Fruit fly (Drosophila melanogaster): ENCODE measurements around the gene Pburs.

The Pburs gene

dm6 chr2L:14376484-14377254 lies 40.5 kb downstream of the Pburs start (continued):
- TF ChIP-seq CG9932 (GFP tag; IDR thresholded peaks at IDR 0.05) (no peak), fu2 (GFP tag; optimal IDR thresholded peaks at IDR 0.05) (no peak), toy (GFP tag; IDR thresholded peaks at IDR 0.05) (no peak), CG12219 (GFP tag; optimal IDR thresholded peaks at IDR 0.05) (no peak), CG9727 (GFP tag; optimal IDR thresholded peaks at IDR 0.05) (peak; percentile 51), CG2712 (tag; optimal IDR thresholded peaks at IDR 0.05) (peak; percentile 55), NC2β (GFP tag; optimal IDR thresholded peaks at IDR 0.05) (no peak), cad (GFP tag; optimal IDR thresholded peaks at IDR 0.05) (no peak), D (optimal IDR thresholded peaks at IDR 0.05) (no peak), D (GFP tag; optimal IDR thresholded peaks at IDR 0.05) (peak; percentile 15), knrl (GFP tag; IDR thresholded peaks at IDR 0.05; ENCODE audit: partially characterized antibody) (no peak), CG7556 (GFP tag; optimal IDR thresholded peaks at IDR 0.05) (peak; percentile 45), CG14441 (GFP tag; IDR thresholded peaks at IDR 0.05) (0 out of 2 replicates have a peak, but pooled peaks have one; percentile 26), tin (GFP tag; optimal IDR thresholded peaks at IDR 0.05) (peak; percentile 16), ci (GFP tag; IDR thresholded peaks at IDR 0.05) (no peak), CG12071 (GFP tag; optimal IDR thresholded peaks at IDR 0.05) (no peak), maf-S (GFP tag; optimal IDR thresholded peaks at IDR 0.05) (no peak), fd64A (GFP tag; optimal IDR thresholded peaks at IDR 0.05) (peak; percentile 1), jigr1 (GFP tag; IDR thresholded peaks at IDR 0.05) (0 out of 3 replicates have a peak, but pooled peaks have one; percentile 21), ham (GFP tag; IDR thresholded peaks at IDR 0.05) (no peak), D19A (tag; optimal IDR thresholded peaks at IDR 0.05) (peak; percentile 14), Poxn (GFP tag; IDR thresholded peaks at IDR 0.05) (0 out of 2 replicates have a peak, but pooled peaks have one; percentile 25), trem (tag; optimal IDR thresholded peaks at IDR 0.05) (no peak), ac (GFP tag; optimal IDR thresholded peaks at IDR 0.05) (no peak), CG3281 (GFP tag; optimal IDR thresholded peaks at IDR 0.05) (peak; percentile 40), CG17829 (tag; optimal IDR thresholded peaks at IDR 0.05) (peak; percentile 33), CG1529 (GFP tag; optimal IDR thresholded peaks at IDR 0.05) (no peak), gem (tag; optimal IDR thresholded peaks at IDR 0.05) (peak; percentile 35), CG14014 (GFP tag; IDR thresholded peaks at IDR 0.05) (0 out of 2 replicates have a peak, but pooled peaks have one; percentile 20), Ssrp (tag; optimal IDR thresholded peaks at IDR 0.05) (peak; percentile 42), HLH3B (GFP tag; IDR thresholded peaks at IDR 0.05) (peak; percentile 32; the same call in 1 of the 2 replicates), Dp (GFP tag; optimal IDR thresholded peaks at IDR 0.05) (no peak), en (GFP tag; optimal IDR thresholded peaks at IDR 0.05) (no peak), bigmax (GFP tag; optimal IDR thresholded peaks at IDR 0.05) (no peak), CG12769 (tag; optimal IDR thresholded peaks at IDR 0.05) (no peak), lab (GFP tag; optimal IDR thresholded peaks at IDR 0.05) (peak; percentile 6), Lim3 (GFP tag; IDR thresholded peaks at IDR 0.05) (no peak), CG1647 (GFP tag; optimal IDR thresholded peaks at IDR 0.05) (no peak), CG17612 (GFP tag; IDR thresholded peaks at IDR 0.05) (no peak), zfh1 (GFP tag; IDR thresholded peaks at IDR 0.05) (peak; percentile 50; the same call in 1 of the 3 replicates), HLH54F (GFP tag; optimal IDR thresholded peaks at IDR 0.05) (peak; percentile 1), H2.0 (GFP tag; IDR thresholded peaks at IDR 0.05) (0 out of 2 replicates have a peak, but pooled peaks have one; percentile 29), Xbp1 (GFP tag; optimal IDR thresholded peaks at IDR 0.05) (peak; percentile 38), ems (GFP tag; optimal IDR thresholded peaks at IDR 0.05) (peak; percentile 18), wek (GFP tag; optimal IDR thresholded peaks at IDR 0.05) (no peak), fd3F (GFP tag; optimal IDR thresholded peaks at IDR 0.05) (no peak), ftz-f1 (GFP tag; optimal IDR thresholded peaks at IDR 0.05) (no peak), wor (GFP tag; IDR thresholded peaks at IDR 0.05) (no peak), tll (GFP tag; optimal IDR thresholded peaks at IDR 0.05) (no peak), CG4617 (GFP tag; optimal IDR thresholded peaks at IDR 0.05; ENCODE audit: borderline replicate concordance) (no peak)
